Worm (Caenorhabditis elegans) whole organism, L1 larva: Measurements from ENCODE around the gene F53C3.4.

Experiments used
- aly-2 ChIP-seq: fragments of 150-350 bp; optimal IDR thresholded peaks from 2 replicates; lab custom pipeline; 2014; ENCODE audit warnings: missing biosample characterization, missing genetic modification characterization
- mep-1 ChIP-seq: fragments of 150-350 bp; optimal IDR thresholded peaks from 2 replicates; lab custom pipeline; 2014; ENCODE audit warnings: missing biosample characterization, missing genetic modification characterization
- sox-4 ChIP-seq: sonication (generic microtip); optimal IDR thresholded peaks from 2 replicates; lab custom pipeline; 2016; ENCODE audit warnings: missing genetic modification characterization, missing compliant biosample characterization
- unc-62 ChIP-seq: fragments of 150-350 bp; optimal IDR thresholded peaks from 2 replicates; lab custom pipeline; 2014; ENCODE audit warnings: missing biosample characterization, missing genetic modification reagents, missing genetic modification characterization

- TF ChIP-seq mep-1 (tag; lab: Kevin White, UChicago) (no peak), aly-2 (no peak), unc-62 (GFP tag; lab: Kevin White, UChicago) (no peak), sox-4 (tag; lab: Kevin White, UChicago) (no peak)
Measured at ce11 chrII:3860826-3861225, 40.4 kb upstream of the F53C3.4 start, which contains the start of gene oac-11.
